Worm (Caenorhabditis elegans) whole organism, early embryonic: ENCODE measurements around the gene ttr-29.

ENCODE experiments used
- B0310.2 ChIP-seq: sonication (generic microtip); optimal IDR thresholded peaks from 2 replicates; lab custom pipeline; 2016; ENCODE audit warnings: mild to moderate bottlenecking, missing genetic modification characterization, missing compliant biosample characterization
- F13C5.2 ChIP-seq: sonication (generic microtip); optimal IDR thresholded peaks from 2 replicates; lab custom pipeline; 2017; ENCODE audit warnings: mild to moderate bottlenecking, missing genetic modification characterization, inconsistent platforms, missing compliant biosample characterization
- aly-1 ChIP-seq: sonication (generic microtip); optimal IDR thresholded peaks from 2 replicates; lab custom pipeline; 2016; ENCODE audit warnings: missing genetic modification characterization, missing compliant biosample characterization
- ama-1 ChIP-seq: fragments of 150-350 bp; optimal IDR thresholded peaks from 2 replicates; lab custom pipeline; 2014
- ceh-13 ChIP-seq: fragments of 200-800 bp; sonication (Bioruptor generic); optimal IDR thresholded peaks from 2 replicates; lab custom pipeline; 2018; ENCODE audit warnings: mild to moderate bottlenecking, missing genetic modification characterization, missing compliant biosample characterization
- ceh-36 ChIP-seq: sonication (generic microtip); optimal IDR thresholded peaks from 2 replicates; lab custom pipeline; 2016; ENCODE audit warnings: missing genetic modification characterization, inconsistent platforms, missing compliant biosample characterization
- ets-7 ChIP-seq: sonication (generic microtip); optimal IDR thresholded peaks from 2 replicates; lab custom pipeline; 2016; ENCODE audit warnings: missing genotype, missing genetic modification characterization, missing compliant biosample characterization
- flt-1 ChIP-seq: fragments of 200-800 bp; sonication (Bioruptor generic); IDR thresholded peaks from 2 replicates; pipeline ENCODE4 v1.3.6; 2022; ENCODE audit warnings: missing genetic modification characterization, missing compliant biosample characterization
- hmbx-1 ChIP-seq: sonication (generic microtip); optimal IDR thresholded peaks from 2 replicates; lab custom pipeline; 2016; ENCODE audit warnings: mild to moderate bottlenecking, missing genetic modification characterization, missing compliant biosample characterization
- hmg-4 ChIP-seq: fragments of 200-800 bp; sonication (Bioruptor generic); optimal IDR thresholded peaks from 2 replicates; lab custom pipeline; 2018; ENCODE audit warnings: mild to moderate bottlenecking, missing genetic modification characterization, missing compliant biosample characterization
- hnd-1 ChIP-seq: sonication (generic microtip); optimal IDR thresholded peaks from 2 replicates; lab custom pipeline; 2016; ENCODE audit warnings: missing genetic modification characterization, missing compliant biosample characterization
- pes-1 ChIP-seq: fragments of 200-800 bp; sonication (Bioruptor generic); IDR thresholded peaks from 2 replicates; pipeline ENCODE4 v1.3.6; 2022; ENCODE audit warnings: missing genetic modification reagents, missing genetic modification characterization, missing compliant biosample characterization
- scrt-1 ChIP-seq: fragments of 200-800 bp; sonication (Bioruptor generic); IDR thresholded peaks from 2 replicates; pipeline ENCODE4 v1.3.6; 2022; ENCODE audit warnings: missing genetic modification characterization, missing compliant biosample characterization
- sea-1 ChIP-seq: fragments of 200-800 bp; sonication (Bioruptor generic); conservative IDR thresholded peaks from 2 replicates; pipeline ENCODE4 v1.3.6; 2022; ENCODE audit warnings: missing genetic modification characterization, missing compliant biosample characterization
- tbx-11 ChIP-seq: fragments of 200-800 bp; sonication (Bioruptor generic); IDR thresholded peaks from 2 replicates; pipeline ENCODE4 v1.3.6; 2022; ENCODE audit warnings: missing genetic modification characterization, missing compliant biosample characterization
- tbx-37 ChIP-seq: fragments of 200-800 bp; sonication (Bioruptor generic); conservative IDR thresholded peaks from 2 replicates; pipeline ENCODE4 v1.3.6; 2022; ENCODE audit warnings: missing genetic modification reagents, missing genetic modification characterization, missing compliant biosample characterization
- tra-4 ChIP-seq: sonication (generic microtip); optimal IDR thresholded peaks from 2 replicates; lab custom pipeline; 2017; ENCODE audit warnings: missing genetic modification characterization, missing compliant biosample characterization

ttr-29 gene

DNA sequence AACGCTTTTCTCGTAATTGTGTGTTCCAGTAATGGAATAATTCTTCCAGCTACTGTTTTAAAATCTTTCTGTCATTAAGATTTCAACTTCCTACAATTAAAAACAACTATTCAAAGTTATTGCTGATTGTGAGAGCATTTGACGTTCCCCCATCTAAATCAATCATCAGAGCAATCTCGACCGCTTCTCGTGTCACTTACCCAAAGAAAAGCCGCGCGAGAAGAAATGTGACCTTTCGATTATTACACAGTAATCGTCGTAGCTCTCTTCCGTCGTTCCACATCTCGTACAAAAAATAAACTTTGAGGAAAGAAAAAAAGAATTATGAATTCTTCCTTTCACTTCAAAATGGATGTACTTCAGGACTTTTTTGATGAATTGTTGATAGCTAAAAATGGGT, 804 bp upstream of the ttr-29 start:
- no peak for TF ChIP-seq tbx-11 (GFP tag; lab: Robert Waterston, UW)
- no peak for TF ChIP-seq pes-1
- TF ChIP-seq hmg-4 (GFP tag; lab: Kevin White, UChicago) = no peak
- TF ChIP-seq sea-1 (GFP tag; lab: Robert Waterston, UW) = no peak
- TF ChIP-seq ceh-36 (tag; lab: Kevin White, UChicago) = no peak
- TF ChIP-seq ceh-13 (GFP tag; lab: Kevin White, UChicago) = no peak
- no peak for TF ChIP-seq flt-1 (GFP tag; lab: Robert Waterston, UW)
- no peak for TF ChIP-seq hnd-1
- no peak for TF ChIP-seq tbx-37 (GFP tag; lab: Robert Waterston, UW)
- no peak for TF ChIP-seq B0310.2 (tag; lab: Kevin White, UChicago)
- no peak for TF ChIP-seq hmbx-1 (tag; lab: Kevin White, UChicago)
- TF ChIP-seq tra-4 (tag; lab: Kevin White, UChicago) = no peak
- TF ChIP-seq aly-1 (tag; lab: Kevin White, UChicago) = no peak
- no peak for TF ChIP-seq scrt-1 (GFP tag; lab: Robert Waterston, UW)
- TF ChIP-seq ama-1 = no peak
- TF ChIP-seq ets-7 (tag; lab: Kevin White, UChicago) = no peak
- no peak for TF ChIP-seq F13C5.2 (tag; lab: Kevin White, UChicago)

DNA sequence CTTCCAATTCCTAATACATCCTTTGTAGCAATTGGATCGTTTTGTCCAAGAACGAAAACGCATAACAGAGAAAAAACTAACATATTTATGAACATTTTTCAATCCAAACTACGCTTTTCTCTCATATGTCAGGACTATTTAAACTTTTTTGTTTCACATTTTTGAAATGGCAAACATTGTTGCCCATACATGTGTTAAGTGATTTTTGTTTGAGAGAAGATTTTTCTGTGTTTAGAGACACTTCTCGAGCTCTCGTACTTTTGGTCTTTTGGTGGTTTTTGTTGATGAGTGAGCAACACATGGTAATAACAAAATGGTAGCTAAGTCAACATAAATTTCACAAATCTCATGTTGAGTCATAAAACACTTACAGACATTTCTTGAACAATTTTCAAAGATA, 1.6 kb downstream of the ttr-29 start, which contains the start of gene ttr-28:
Gene ttr-28, minus strand, starts transcription at position 101 of the 400 bp plus-strand sequence.
- no peak for TF ChIP-seq hnd-1
- no peak for TF ChIP-seq ets-7 (tag; lab: Kevin White, UChicago)
- TF ChIP-seq aly-1 (tag; lab: Kevin White, UChicago) = no peak
- no peak for TF ChIP-seq ceh-13 (GFP tag; lab: Kevin White, UChicago)
- TF ChIP-seq hmbx-1 (tag; lab: Kevin White, UChicago) = no peak
- no peak for TF ChIP-seq sea-1 (GFP tag; lab: Robert Waterston, UW)
- TF ChIP-seq pes-1 = no peak
- TF ChIP-seq ceh-36 (tag; lab: Kevin White, UChicago) = no peak
- no peak for TF ChIP-seq ama-1

DNA sequence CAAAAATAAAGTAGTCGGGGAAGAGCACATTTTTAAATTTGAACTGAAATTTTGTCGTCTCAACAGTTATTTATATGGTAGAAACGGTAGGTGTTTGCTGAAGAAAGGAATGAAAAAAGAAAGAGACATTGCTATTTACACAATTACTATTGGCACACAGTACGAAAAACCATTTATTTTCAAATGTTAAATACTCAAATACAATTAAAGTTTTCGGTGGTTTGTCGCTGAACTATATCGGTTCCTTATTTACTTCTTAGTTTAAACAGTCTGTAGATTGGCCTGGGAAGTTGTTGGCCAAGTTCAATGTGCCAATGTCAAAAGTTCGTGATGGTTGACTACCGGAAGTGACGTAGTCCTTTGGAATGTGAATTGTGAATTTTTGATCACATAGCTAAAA, 2.6 kb downstream of the ttr-29 start, which contains the start of gene ttr-27:
Gene ttr-27, minus strand, starts transcription at position 45 of the 400 bp plus-strand sequence.
- TF ChIP-seq aly-1 (tag; lab: Kevin White, UChicago) = no peak
- TF ChIP-seq F13C5.2 (tag; lab: Kevin White, UChicago) = no peak
- no peak for TF ChIP-seq ceh-13 (GFP tag; lab: Kevin White, UChicago)
- TF ChIP-seq hnd-1 = no peak
- TF ChIP-seq ama-1 = no peak
- TF ChIP-seq ets-7 (tag; lab: Kevin White, UChicago) = no peak
- TF ChIP-seq tbx-11 (GFP tag; lab: Robert Waterston, UW) = no peak
- no peak for TF ChIP-seq pes-1
- TF ChIP-seq hmg-4 (GFP tag; lab: Kevin White, UChicago) = no peak
- no peak for TF ChIP-seq sea-1 (GFP tag; lab: Robert Waterston, UW)

DNA sequence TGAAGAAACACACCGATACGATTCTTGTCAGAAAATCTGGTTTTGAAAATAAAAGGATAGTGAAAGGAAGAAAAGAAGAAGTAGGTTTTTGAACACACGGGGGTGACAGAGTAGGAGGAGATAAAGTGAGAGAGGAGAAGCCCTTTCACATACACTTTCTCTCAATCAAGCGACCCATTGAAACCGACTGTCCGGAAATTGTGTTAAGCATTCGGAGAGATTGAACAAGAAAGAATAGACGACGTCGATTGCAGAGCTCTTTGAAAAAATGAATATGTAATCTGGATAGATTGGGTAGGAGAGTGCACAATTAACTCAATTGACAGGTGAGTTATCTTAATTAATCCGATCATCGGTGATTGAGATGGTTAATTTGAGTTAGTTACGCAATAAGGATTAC, 5.3 kb downstream of the ttr-29 start:
- TF ChIP-seq ets-7 (tag; lab: Kevin White, UChicago) (no peak), hmbx-1 (tag; lab: Kevin White, UChicago) (no peak), tbx-37 (GFP tag; lab: Robert Waterston, UW) (no peak), hnd-1 (no peak), ceh-13 (GFP tag; lab: Kevin White, UChicago) (no peak), ama-1 (no peak), ceh-36 (tag; lab: Kevin White, UChicago) (no peak), B0310.2 (tag; lab: Kevin White, UChicago) (no peak), F13C5.2 (tag; lab: Kevin White, UChicago) (no peak), flt-1 (GFP tag; lab: Robert Waterston, UW) (no peak), tra-4 (tag; lab: Kevin White, UChicago) (no peak), pes-1 (no peak), aly-1 (tag; lab: Kevin White, UChicago) (no peak), scrt-1 (GFP tag; lab: Robert Waterston, UW) (no peak), hmg-4 (GFP tag; lab: Kevin White, UChicago) (no peak), sea-1 (GFP tag; lab: Robert Waterston, UW) (no peak), tbx-11 (GFP tag; lab: Robert Waterston, UW) (no peak)

DNA sequence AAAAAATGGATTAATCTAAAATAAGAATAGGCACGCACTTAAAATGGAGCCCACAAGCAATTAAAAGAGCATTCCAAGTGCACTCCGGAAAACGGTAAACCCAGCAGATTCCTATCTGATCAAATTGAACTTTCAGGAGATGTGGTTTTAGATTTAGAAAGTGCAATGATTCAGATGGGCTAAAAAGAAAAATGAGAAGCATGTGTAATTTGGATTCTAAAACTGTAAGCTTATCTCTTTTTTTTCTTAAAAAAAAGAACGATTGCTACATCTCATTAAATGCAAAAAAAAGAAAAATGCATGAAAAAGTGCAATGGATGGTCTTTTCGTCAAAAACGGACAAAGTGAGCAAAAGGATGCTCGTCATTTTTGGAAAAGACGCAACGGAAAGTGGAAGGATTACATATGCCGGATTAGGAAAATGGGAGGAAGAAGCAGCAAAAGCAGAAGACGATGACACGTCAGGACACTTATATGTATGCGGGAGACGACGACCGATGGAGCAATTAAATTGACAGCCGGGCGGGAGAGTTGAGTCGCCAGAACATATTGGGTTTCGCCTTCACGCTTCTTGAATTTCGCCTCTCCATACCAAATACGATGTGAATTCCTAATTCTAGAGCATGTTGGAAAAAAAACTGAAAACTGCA, 7.9 kb downstream of the ttr-29 start:
- TF ChIP-seq B0310.2 (tag; lab: Kevin White, UChicago) = no peak
- no peak for TF ChIP-seq hmg-4 (GFP tag; lab: Kevin White, UChicago)
- no peak for TF ChIP-seq ama-1
- no peak for TF ChIP-seq tra-4 (tag; lab: Kevin White, UChicago)
- no peak for TF ChIP-seq hmbx-1 (tag; lab: Kevin White, UChicago)
- no peak for TF ChIP-seq flt-1 (GFP tag; lab: Robert Waterston, UW)
- TF ChIP-seq pes-1 = no peak
- no peak for TF ChIP-seq ceh-36 (tag; lab: Kevin White, UChicago)

DNA sequence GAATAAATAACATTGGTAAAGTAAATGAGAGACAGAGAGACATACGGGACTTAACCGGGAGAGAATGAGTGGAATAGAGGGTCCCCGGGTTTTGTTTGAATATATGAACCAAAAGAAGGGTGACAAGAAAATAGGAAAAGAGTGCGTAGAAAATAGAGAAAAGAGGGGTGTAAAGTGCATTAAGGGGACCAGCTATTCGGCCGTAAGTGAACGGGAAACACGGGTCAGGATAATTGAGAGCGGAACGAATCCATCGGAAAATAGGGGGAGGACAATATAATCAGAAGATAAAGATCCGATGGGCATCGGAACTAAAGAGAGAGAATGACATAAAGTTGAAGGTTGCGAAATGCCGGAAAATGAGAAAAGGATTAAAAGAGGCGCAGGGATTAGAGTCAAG, 9.3 kb downstream of the ttr-29 start:
- no peak for TF ChIP-seq ets-7 (tag; lab: Kevin White, UChicago)
- TF ChIP-seq scrt-1 (GFP tag; lab: Robert Waterston, UW) = no peak
- no peak for TF ChIP-seq tra-4 (tag; lab: Kevin White, UChicago)
- no peak for TF ChIP-seq aly-1 (tag; lab: Kevin White, UChicago)
- no peak for TF ChIP-seq ceh-36 (tag; lab: Kevin White, UChicago)

DNA sequence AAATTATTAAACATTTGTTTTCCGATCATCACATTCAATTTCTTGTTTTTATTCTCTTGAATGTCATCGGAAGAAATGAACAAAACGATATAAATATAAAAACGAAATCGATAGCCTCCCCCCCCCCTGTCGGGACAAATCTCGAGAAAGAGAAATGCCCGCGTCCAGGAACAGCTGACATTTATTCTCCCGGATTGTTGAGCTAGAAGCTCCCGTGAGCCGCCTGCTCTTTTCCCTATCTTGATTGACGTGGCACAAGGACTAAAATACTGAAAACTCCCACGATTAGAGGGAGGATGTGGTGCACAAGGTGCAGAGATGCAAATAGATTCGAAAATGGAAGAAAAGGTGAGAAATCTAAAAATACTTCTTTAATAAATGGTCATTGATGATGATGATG, 9.8 kb downstream of the ttr-29 start:
- no peak for TF ChIP-seq sea-1 (GFP tag; lab: Robert Waterston, UW)
- TF ChIP-seq hmg-4 (GFP tag; lab: Kevin White, UChicago) = no peak
- TF ChIP-seq ets-7 (tag; lab: Kevin White, UChicago) = no peak
- no peak for TF ChIP-seq pes-1
